Worm (Caenorhabditis elegans) whole organism, L4 larva: ENCODE measurements around the gene inso-1.

Experiments
- aly-2 ChIP-seq: sonication (generic microtip); optimal IDR thresholded peaks from 2 replicates; lab custom pipeline; 2018; ENCODE audit warnings: missing biosample characterization, missing genetic modification characterization
- egl-43 ChIP-seq: fragments of 200-800 bp; sonication (Bioruptor generic); IDR thresholded peaks from 2 replicates; pipeline ENCODE4 v1.3.6; 2022; ENCODE audit warnings: missing genetic modification reagents, missing genetic modification characterization, missing compliant biosample characterization
- lsy-2 ChIP-seq, 2 experiments: fragments of 150-350 bp in 1 of 2; sonication (generic microtip) in 1 of 2; optimal IDR thresholded peaks; 2 replicates each; lab custom pipeline; 2014 to 2017; ENCODE audit warnings: missing biosample characterization in 2 of 2, missing genetic modification characterization in 2 of 2
- nhr-10 ChIP-seq: fragments of 150-350 bp; optimal IDR thresholded peaks from 2 replicates; lab custom pipeline; 2014; ENCODE audit warnings: missing biosample characterization, missing genetic modification characterization
- spr-3 ChIP-seq: fragments of 200-800 bp; sonication (Bioruptor generic); optimal IDR thresholded peaks from 2 replicates; lab custom pipeline; 2018; ENCODE audit warnings: mild to moderate bottlenecking, missing genetic modification characterization, missing compliant biosample characterization

DNA sequence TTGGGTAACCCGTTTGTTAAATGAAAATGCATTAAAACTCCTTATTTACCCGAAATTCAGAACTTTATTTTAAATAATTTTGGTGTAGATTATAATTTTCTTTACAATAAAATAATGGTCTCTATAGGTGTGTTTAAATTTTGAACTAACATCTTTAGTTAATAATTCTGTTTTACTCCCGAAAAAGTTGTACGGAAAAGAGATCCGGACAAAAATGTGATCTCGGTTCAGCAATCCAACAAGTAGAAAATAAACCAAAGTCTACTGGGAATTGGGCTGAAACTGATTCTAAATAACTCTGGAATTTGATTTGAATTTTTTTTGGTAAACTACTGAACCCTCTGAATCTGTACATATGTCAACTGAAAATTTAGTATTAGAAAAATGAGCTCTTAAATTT, 4.2 kb upstream of the inso-1 start:
- TF ChIP-seq aly-2 (tag; lab: Kevin White, UChicago): no peak
- TF ChIP-seq spr-3: no peak
- no peak for TF ChIP-seq egl-43 (GFP tag; lab: Robert Waterston, UW)
- TF ChIP-seq lsy-2 (tag; optimal IDR thresholded peaks at IDR 0.05; lab: Kevin White, UChicago): no peak
- TF ChIP-seq nhr-10: no peak
